Fruit fly (Drosophila melanogaster): ENCODE results near the gene CG31798.
A peak's percentile ranks its signal among the peaks of the same experiment; 100 is the strongest.

The CG31798 gene

dm6 chr2L:19393703-19394210 lies at the start of gene CG31798:
CG31798 (plus strand) TSS chr2L:19394160.
- TF ChIP-seq ovo (GFP tag; optimal IDR thresholded peaks at IDR 0.05) (no peak), cic (GFP tag; optimal IDR thresholded peaks at IDR 0.05) (no peak), Clk (GFP tag; optimal IDR thresholded peaks at IDR 0.05) (no peak), kay (GFP tag; ENCODE audit: borderline replicate concordance) (no peak), CG33017 (tag; optimal IDR thresholded peaks at IDR 0.05) (no peak), Hr96 (GFP tag; optimal IDR thresholded peaks at IDR 0.05) (no peak), CG7101 (tag; optimal IDR thresholded peaks at IDR 0.05) (no peak), CG14711 (tag; optimal IDR thresholded peaks at IDR 0.05) (no peak), toe (GFP tag; optimal IDR thresholded peaks at IDR 0.05) (no peak), cnc (optimal IDR thresholded peaks at IDR 0.05) (no peak), Mnt (GFP tag; optimal IDR thresholded peaks at IDR 0.05) (no peak), CG1620 (GFP tag; optimal IDR thresholded peaks at IDR 0.05) (no peak), bab1 (GFP tag; optimal IDR thresholded peaks at IDR 0.05) (no peak), Crg-1 (GFP tag; optimal IDR thresholded peaks at IDR 0.05) (no peak), CG7045 (GFP tag; optimal IDR thresholded peaks at IDR 0.05) (no peak), CG12768 (GFP tag; optimal IDR thresholded peaks at IDR 0.05) (no peak)

- peak; percentile 21 for TF ChIP-seq Hr96 (GFP tag; optimal IDR thresholded peaks at IDR 0.05)
- TF ChIP-seq CG7045 (GFP tag; optimal IDR thresholded peaks at IDR 0.05) = peak; percentile 0
- no peak for TF ChIP-seq kay (GFP tag; ENCODE audit: borderline replicate concordance)
- TF ChIP-seq Crg-1 (GFP tag; optimal IDR thresholded peaks at IDR 0.05) = no peak
- peak; percentile 42 for TF ChIP-seq ovo (GFP tag; optimal IDR thresholded peaks at IDR 0.05)
- no peak for TF ChIP-seq tj (GFP tag; optimal IDR thresholded peaks at IDR 0.05)
Observed at dm6 chr2L:19358017-19358471, 35.9 kb upstream of the CG31798 start.

DNA sequence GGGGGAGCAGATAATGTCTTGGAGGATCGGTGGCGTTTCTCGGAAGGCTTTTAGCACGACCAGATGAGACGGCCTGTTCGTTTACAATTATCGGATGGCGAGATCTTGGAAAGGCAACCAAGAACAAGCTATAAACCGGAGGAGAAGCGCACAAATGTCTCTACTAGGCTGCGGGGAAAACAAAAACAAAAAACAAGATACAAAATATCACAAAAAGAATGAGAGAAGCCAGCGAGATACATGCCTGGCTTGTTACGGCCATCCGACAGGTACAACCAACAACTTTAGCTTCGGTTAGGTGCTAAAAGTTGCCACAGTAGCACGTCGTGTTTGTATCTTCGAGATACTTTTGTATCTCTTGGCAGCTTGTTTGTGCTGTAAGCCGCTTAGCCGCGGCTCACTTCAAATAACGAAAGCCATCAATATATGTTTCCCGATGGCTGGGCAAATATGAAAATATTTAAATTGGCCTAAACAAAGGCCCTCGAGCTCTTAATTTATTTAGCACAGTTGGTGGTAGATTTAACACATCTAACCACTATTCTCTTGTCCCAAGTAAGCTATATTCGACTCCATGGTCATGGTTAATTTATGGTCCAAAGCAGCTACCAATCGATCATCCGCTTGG lies 34.0 kb upstream of the CG31798 start:
- TF ChIP-seq bab1 (GFP tag; optimal IDR thresholded peaks at IDR 0.05) (no peak), CG7045 (GFP tag; optimal IDR thresholded peaks at IDR 0.05) (no peak), Hr96 (GFP tag; optimal IDR thresholded peaks at IDR 0.05) (no peak), CG7101 (tag; optimal IDR thresholded peaks at IDR 0.05) (no peak), CG5204 (GFP tag; optimal IDR thresholded peaks at IDR 0.05) (no peak), CG14711 (tag; optimal IDR thresholded peaks at IDR 0.05) (no peak), ovo (GFP tag; optimal IDR thresholded peaks at IDR 0.05) (no peak)

DNA sequence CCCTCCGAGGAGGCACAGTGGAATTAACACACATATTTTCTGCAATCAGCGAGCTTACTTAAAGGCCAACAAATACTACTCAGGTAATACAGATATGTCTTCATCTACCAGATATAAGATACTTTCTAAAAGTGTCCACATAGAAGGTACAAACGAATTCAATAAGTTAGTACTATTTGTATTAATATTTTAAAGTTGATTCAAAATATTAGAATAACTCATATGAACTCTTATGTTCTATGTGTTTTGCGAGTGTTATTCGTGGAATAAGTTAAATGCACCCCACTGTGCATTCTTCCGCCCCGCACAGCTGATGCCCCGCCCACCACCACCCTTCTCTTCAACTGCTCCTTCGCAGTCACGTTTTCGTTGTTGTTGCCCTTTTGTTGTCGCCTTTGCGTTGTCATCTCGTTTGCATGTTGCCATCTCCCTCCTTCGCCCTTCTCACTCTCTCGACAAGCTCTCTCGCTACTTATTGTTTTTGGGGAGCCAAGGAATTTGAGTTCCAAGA lies 32.3 kb upstream of the CG31798 start:
- TF ChIP-seq pad (GFP tag; optimal IDR thresholded peaks at IDR 0.05) (no peak), Crg-1 (GFP tag; optimal IDR thresholded peaks at IDR 0.05) (no peak), tj (GFP tag; optimal IDR thresholded peaks at IDR 0.05) (peak; percentile 67)

- TF ChIP-seq bab1 (GFP tag; optimal IDR thresholded peaks at IDR 0.05) (peak; percentile 2), CG1620 (GFP tag; optimal IDR thresholded peaks at IDR 0.05) (no peak)
Observed at dm6 chr2L:19362734-19363363, 31.1 kb upstream of the CG31798 start, which contains the start of gene dnt. dnt (minus strand) TSS chr2L:19363227.

DNA sequence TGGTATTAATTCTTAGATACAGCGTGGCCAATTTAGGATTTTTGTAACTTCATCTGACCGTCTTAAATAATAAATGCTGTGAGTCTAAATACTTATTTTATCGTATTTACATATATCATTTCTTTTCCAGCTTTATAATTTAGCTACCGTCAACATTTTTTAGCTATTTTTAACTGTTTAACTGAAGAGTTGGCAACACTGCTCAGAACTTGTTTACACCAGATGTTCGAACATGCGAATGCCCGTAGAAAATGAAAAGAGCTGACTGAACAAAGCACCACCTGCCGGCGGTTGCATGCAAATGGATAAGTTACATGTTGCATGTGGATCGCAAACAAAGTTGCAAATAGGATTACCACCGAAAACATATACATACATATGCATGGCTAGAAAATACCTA lies 30.4 kb upstream of the CG31798 start:
- TF ChIP-seq CG5204 (GFP tag; optimal IDR thresholded peaks at IDR 0.05) (peak; percentile 19), tj (GFP tag; optimal IDR thresholded peaks at IDR 0.05) (peak; percentile 13), CG14711 (tag; optimal IDR thresholded peaks at IDR 0.05) (peak; percentile 64), toe (GFP tag; optimal IDR thresholded peaks at IDR 0.05) (peak; percentile 30), CG11617 (GFP tag; optimal IDR thresholded peaks at IDR 0.05) (no peak)

DNA sequence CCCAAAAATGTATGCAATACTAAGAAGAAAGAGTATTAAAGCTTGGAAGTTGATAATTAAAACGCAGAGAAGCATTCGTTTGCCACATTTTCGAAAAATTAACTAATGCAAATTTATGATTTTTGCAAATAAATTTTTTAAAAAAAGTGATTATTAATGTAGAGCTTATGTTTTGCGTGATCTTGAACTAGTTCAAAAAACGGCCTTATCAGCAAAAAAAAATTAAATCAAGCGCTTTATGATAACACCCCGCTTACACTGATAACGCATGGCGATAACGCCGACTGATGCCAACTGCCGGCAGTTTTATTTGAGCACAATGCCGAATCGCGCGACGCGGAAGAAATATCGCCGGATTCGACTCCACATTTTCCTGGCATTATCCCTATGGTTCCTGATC lies 29.9 kb upstream of the CG31798 start, which contains the start of gene CG13086:
Gene CG13086 (plus strand): TSS at position 301 of the 400 bp plus-strand sequence.
- TF ChIP-seq Mnt (GFP tag; optimal IDR thresholded peaks at IDR 0.05) (no peak), cnc (optimal IDR thresholded peaks at IDR 0.05) (no peak), cic (GFP tag; optimal IDR thresholded peaks at IDR 0.05) (no peak)

DNA sequence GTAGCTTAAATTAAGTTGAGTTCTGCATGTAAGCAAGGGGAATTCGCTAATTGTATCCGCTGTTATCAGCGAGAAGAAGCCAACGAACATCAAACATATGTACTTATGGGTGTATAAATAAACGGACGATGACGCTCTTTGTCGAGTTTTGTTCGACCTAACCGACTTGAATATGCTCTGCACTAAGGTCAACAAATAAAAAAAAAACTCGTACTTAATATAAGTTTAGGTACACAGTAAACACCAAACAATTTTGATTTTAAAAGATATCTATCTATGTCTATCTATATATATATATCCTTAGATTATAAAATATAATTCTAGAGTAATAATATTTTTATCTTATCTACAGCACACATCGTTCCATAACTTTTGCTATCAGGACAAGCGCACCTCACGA lies 29.3 kb upstream of the CG31798 start:
- TF ChIP-seq CG33017 (tag; optimal IDR thresholded peaks at IDR 0.05) (peak; percentile 65), Mnt (GFP tag; optimal IDR thresholded peaks at IDR 0.05) (no peak), bab1 (GFP tag; optimal IDR thresholded peaks at IDR 0.05) (no peak), cnc (optimal IDR thresholded peaks at IDR 0.05) (no peak), cic (GFP tag; optimal IDR thresholded peaks at IDR 0.05) (no peak), CG7101 (tag; optimal IDR thresholded peaks at IDR 0.05) (peak; percentile 63), ovo (GFP tag; optimal IDR thresholded peaks at IDR 0.05) (no peak), kay (GFP tag; ENCODE audit: borderline replicate concordance) (no peak), pad (GFP tag; optimal IDR thresholded peaks at IDR 0.05) (no peak), Clk (GFP tag; optimal IDR thresholded peaks at IDR 0.05) (no peak), CG14711 (tag; optimal IDR thresholded peaks at IDR 0.05) (peak; percentile 64), CG5204 (GFP tag; optimal IDR thresholded peaks at IDR 0.05) (no peak), toe (GFP tag; optimal IDR thresholded peaks at IDR 0.05) (no peak), CG7045 (GFP tag; optimal IDR thresholded peaks at IDR 0.05) (peak; percentile 49), tj (GFP tag; optimal IDR thresholded peaks at IDR 0.05) (peak; percentile 0), CG11617 (GFP tag; optimal IDR thresholded peaks at IDR 0.05) (peak; percentile 65), CG1620 (GFP tag; optimal IDR thresholded peaks at IDR 0.05) (no peak), Hr96 (GFP tag; optimal IDR thresholded peaks at IDR 0.05) (no peak), Crg-1 (GFP tag; optimal IDR thresholded peaks at IDR 0.05) (no peak), CG12768 (GFP tag; optimal IDR thresholded peaks at IDR 0.05) (no peak)
